Worm (Caenorhabditis elegans): ENCODE results near the gene ify-1.

The ify-1 gene

DNA sequence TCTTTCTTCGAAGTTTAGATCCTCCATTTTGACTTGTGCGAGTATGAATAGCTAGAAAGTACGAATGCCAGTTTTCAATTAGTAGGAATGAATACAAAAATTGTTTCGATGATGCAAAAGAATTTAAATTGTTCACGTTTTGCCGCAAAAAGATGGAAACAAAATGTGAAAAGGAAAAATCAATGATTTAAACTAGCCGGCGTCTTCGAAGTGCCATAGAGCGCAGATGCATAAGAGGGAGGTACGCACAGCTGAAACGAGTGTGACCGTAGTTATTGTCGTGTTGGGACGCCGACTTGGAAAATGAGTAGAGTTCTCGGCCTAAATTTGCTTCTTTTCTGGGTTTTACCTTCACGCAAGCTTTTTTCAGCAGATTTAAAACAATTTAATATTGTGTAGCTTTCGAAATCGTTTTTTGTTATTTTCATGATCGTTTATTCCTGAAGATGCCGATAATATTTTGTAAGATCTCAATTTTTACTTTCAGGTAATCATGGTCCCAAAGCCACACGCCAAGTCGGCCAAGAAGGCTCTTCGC is at the start of gene ify-1, which contains the start of gene rpl-22 (continued):
- TF ChIP-seq dmd-8 (GFP tag; IDR thresholded peaks at IDR 0.05) (peak; percentile 20; the same call in 1 of the 2 replicates), F10B5.3 (tag; optimal IDR thresholded peaks at IDR 0.05) (peak; percentile 43), pha-4 (GFP tag; IDR thresholded peaks at IDR 0.05) (peak; percentile 63; the same call in 1 of the 2 replicates), pha-4 (tag; optimal IDR thresholded peaks at IDR 0.05) (peak; percentile 97), dve-1 (tag; optimal IDR thresholded peaks at IDR 0.05; ENCODE audit: insufficient read depth) (peak; percentile 95)

- TF ChIP-seq dmd-6 (GFP tag; IDR thresholded peaks at IDR 0.05) = peak; percentile 97
- peak; percentile 69 for TF ChIP-seq pqm-1 (tag; optimal IDR thresholded peaks at IDR 0.05)
- peak in 1 of 2 experiments; percentile 9 for TF ChIP-seq mdl-1 (tag; optimal IDR thresholded peaks at IDR 0.05)
- TF ChIP-seq unc-39 (tag; optimal IDR thresholded peaks at IDR 0.05) = no peak
- TF ChIP-seq nhr-48 (tag; optimal IDR thresholded peaks at IDR 0.05) = peak; percentile 85
- TF ChIP-seq hlh-11 (tag; optimal IDR thresholded peaks at IDR 0.05) = peak; percentile 82
- TF ChIP-seq madf-9 (GFP tag; conservative IDR thresholded peaks at IDR 0.05) = no peak
- peak; percentile 45 for TF ChIP-seq T20F7.1 (GFP tag; optimal IDR thresholded peaks at IDR 0.05)
- TF ChIP-seq pha-4 (GFP tag; IDR thresholded peaks at IDR 0.05) = no peak
- TF ChIP-seq pha-4 (tag; optimal IDR thresholded peaks at IDR 0.05) = no peak
- TF ChIP-seq hif-1 (tag; optimal IDR thresholded peaks at IDR 0.05) = peak in 1 of 2 experiments; percentile 20
- peak; percentile 64 for TF ChIP-seq dve-1 (tag; optimal IDR thresholded peaks at IDR 0.05; ENCODE audit: insufficient read depth)
- no peak for TF ChIP-seq lin-15B (tag; optimal IDR thresholded peaks at IDR 0.05)
- TF ChIP-seq nhr-102 (tag; optimal IDR thresholded peaks at IDR 0.05) = peak; percentile 51
- TF ChIP-seq daf-16 (GFP tag; optimal IDR thresholded peaks at IDR 0.05) = peak in 1 of 2 experiments; percentile 69
- TF ChIP-seq daf-16 (tag; optimal IDR thresholded peaks at IDR 0.05) = peak; percentile 66
- TF ChIP-seq lin-1 (GFP tag; IDR thresholded peaks at IDR 0.05) = peak; percentile 59; the same call in 1 of the 2 replicates
- TF ChIP-seq nhr-28 (tag; optimal IDR thresholded peaks at IDR 0.05) = peak; percentile 77
- peak; percentile 44 for TF ChIP-seq nhr-77 (tag; optimal IDR thresholded peaks at IDR 0.05)
Measured at ce11 chrII:5103784-5104457, 48.9 kb upstream of the ify-1 start, which contains the start of the genes C04G6.11 and mpk-2. C04G6.11 (minus strand) TSS chrII:5103834. mpk-2 (plus strand) TSS chrII:5104118.

ce11 chrII:5103189-5103588 is 48.2 kb upstream of the ify-1 start:
- peak; percentile 16 for TF ChIP-seq nhr-28 (tag; optimal IDR thresholded peaks at IDR 0.05)
- no peak for TF ChIP-seq ZK546.5 (tag; optimal IDR thresholded peaks at IDR 0.05)
- no peak for TF ChIP-seq nhr-77 (tag; optimal IDR thresholded peaks at IDR 0.05)
- TF ChIP-seq hif-1 (tag; optimal IDR thresholded peaks at IDR 0.05) = no peak
- TF ChIP-seq F26F4.8 (GFP tag; conservative IDR thresholded peaks at IDR 0.05) = no peak

ce11 chrII:5101701-5102100 is 46.7 kb upstream of the ify-1 start, which contains the start of the genes idpb-3 and idpb-1:
idpb-3 (minus strand) TSS chrII:5101801.
idpb-1 (plus strand) TSS chrII:5101984.
- TF ChIP-seq aha-1 (tag) (peak; percentile 51), F49E8.2 (tag; optimal IDR thresholded peaks at IDR 0.05; ENCODE audit: borderline replicate concordance) (no peak)

ce11 chrII:5099649-5100048 is 44.7 kb upstream of the ify-1 start, which contains the start of gene C04G6.6:
C04G6.6 (minus strand) TSS chrII:5099749.
- TF ChIP-seq duxl-1 (tag; optimal IDR thresholded peaks at IDR 0.05; ENCODE audit: poor library complexity) (no peak), nhr-76 (tag; optimal IDR thresholded peaks at IDR 0.05) (no peak), lin-13 (GFP tag; optimal IDR thresholded peaks at IDR 0.05) (no peak), zip-2 (tag; optimal IDR thresholded peaks at IDR 0.05) (no peak), mxl-3 (GFP tag; optimal IDR thresholded peaks at IDR 0.05) (no peak), mxl-2 (GFP tag; conservative IDR thresholded peaks at IDR 0.05) (no peak), Y5F2A.4 (GFP tag; optimal IDR thresholded peaks at IDR 0.05) (no peak), saeg-2 (GFP tag; IDR thresholded peaks at IDR 0.05) (no peak), rbr-2 (tag; optimal IDR thresholded peaks at IDR 0.05) (no peak), lin-39 (tag; optimal IDR thresholded peaks at IDR 0.05) (no peak), aly-2 (tag; optimal IDR thresholded peaks at IDR 0.05) (no peak), fkh-10 (GFP tag; optimal IDR thresholded peaks at IDR 0.05) (no peak), fos-1 (tag; optimal IDR thresholded peaks at IDR 0.05) (no peak), snpc-1.2 (GFP tag; IDR thresholded peaks at IDR 0.05) (no peak), F10B5.3 (tag; optimal IDR thresholded peaks at IDR 0.05) (no peak), dmd-6 (GFP tag; IDR thresholded peaks at IDR 0.05) (no peak), vab-7 (GFP tag; IDR thresholded peaks at IDR 0.05) (no peak), attf-4 (tag; optimal IDR thresholded peaks at IDR 0.05) (no peak), hlh-30 (tag; optimal IDR thresholded peaks at IDR 0.05; ENCODE audit: insufficient read depth) (no peak), ZK546.5 (tag; optimal IDR thresholded peaks at IDR 0.05) (no peak)
